Worm (Caenorhabditis elegans) whole organism, L2 larva: ENCODE data around the gene nhr-185.

Experiments
- C34F6.9 ChIP-seq: fragments of 150-350 bp; optimal IDR thresholded peaks from 2 replicates; lab custom pipeline; 2014; ENCODE audit warnings: missing biosample characterization, missing genetic modification characterization
- F13H6.1 ChIP-seq: sonication (generic microtip); optimal IDR thresholded peaks from 2 replicates; lab custom pipeline; 2016; ENCODE audit warnings: missing genetic modification characterization, missing compliant biosample characterization
- R02D3.7 ChIP-seq: fragments of 150-350 bp; optimal IDR thresholded peaks from 2 replicates; lab custom pipeline; 2014; ENCODE audit warnings: missing biosample characterization, missing genetic modification characterization
- Y55F3AM.14 ChIP-seq: fragments of 200-800 bp; sonication (Bioruptor generic); optimal IDR thresholded peaks from 2 replicates; lab custom pipeline; 2018; ENCODE audit warnings: mild to moderate bottlenecking, missing genetic modification characterization, missing compliant biosample characterization
- ZK546.5 ChIP-seq: sonication (generic microtip); optimal IDR thresholded peaks from 2 replicates; lab custom pipeline; 2017; ENCODE audit warnings: missing biosample characterization, missing genetic modification characterization
- alr-1 ChIP-seq: fragments of 150-350 bp; optimal IDR thresholded peaks from 2 replicates; lab custom pipeline; 2014; ENCODE audit warnings: missing biosample characterization, missing genetic modification characterization
- aly-2 ChIP-seq: fragments of 150-350 bp; optimal IDR thresholded peaks from 2 replicates; lab custom pipeline; 2014; ENCODE audit warnings: missing biosample characterization, missing genetic modification characterization
- blmp-1 ChIP-seq: sonication (generic microtip); optimal IDR thresholded peaks from 2 replicates; lab custom pipeline; 2017; ENCODE audit warnings: missing genetic modification characterization, mild to moderate bottlenecking, missing compliant biosample characterization, antibody characterized with exemption, moderate library complexity; ENCODE audit not compliant: insufficient read depth
- ceh-82 ChIP-seq: fragments of 150-350 bp; optimal IDR thresholded peaks from 2 replicates; lab custom pipeline; 2014; ENCODE audit warnings: missing biosample characterization, missing genetic modification characterization
- crh-2 ChIP-seq: sonication (generic microtip); optimal IDR thresholded peaks from 2 replicates; lab custom pipeline; 2017; ENCODE audit warnings: missing biosample characterization, missing genetic modification characterization
- dmd-4 ChIP-seq: sonication (generic microtip); optimal IDR thresholded peaks from 2 replicates; lab custom pipeline; 2017; ENCODE audit warnings: missing biosample characterization, missing genetic modification characterization
- egl-27 ChIP-seq: sonication (generic microtip); optimal IDR thresholded peaks from 3 replicates; lab custom pipeline; 2017; ENCODE audit warnings: missing biosample characterization, missing genetic modification reagents, missing genetic modification characterization
- elt-1 ChIP-seq: fragments of 150-350 bp; optimal IDR thresholded peaks from 2 replicates; lab custom pipeline; 2014; ENCODE audit warnings: missing biosample characterization, missing genetic modification characterization
- elt-3 ChIP-seq: sonication (generic microtip); optimal IDR thresholded peaks from 2 replicates; lab custom pipeline; 2017; ENCODE audit warnings: missing biosample characterization, missing genetic modification characterization
- fos-1 ChIP-seq: fragments of 150-350 bp; optimal IDR thresholded peaks from 2 replicates; lab custom pipeline; 2014; ENCODE audit warnings: missing biosample characterization, missing genetic modification characterization
- gmeb-1 ChIP-seq: fragments of 150-350 bp; optimal IDR thresholded peaks from 2 replicates; lab custom pipeline; 2014; ENCODE audit warnings: missing biosample characterization, missing genetic modification characterization
- lin-13 ChIP-seq: fragments of 150-350 bp; optimal IDR thresholded peaks from 2 replicates; lab custom pipeline; 2014; ENCODE audit warnings: missing biosample characterization, missing genetic modification reagents, missing genetic modification characterization
- lsy-2 ChIP-seq, 2 experiments: fragments of 150-350 bp in 1 of 2; sonication (generic microtip) in 1 of 2; optimal IDR thresholded peaks; 2 replicates each; lab custom pipeline; 2014 to 2017; ENCODE audit warnings: missing biosample characterization in 2 of 2, missing genetic modification characterization in 2 of 2
- mab-5 ChIP-seq: fragments of 150-350 bp; optimal IDR thresholded peaks from 2 replicates; lab custom pipeline; 2014; ENCODE audit warnings: missing biosample characterization, missing genetic modification characterization
- mbf-1 ChIP-seq: sonication (generic microtip); optimal IDR thresholded peaks from 2 replicates; lab custom pipeline; 2017; ENCODE audit warnings: missing biosample characterization, missing genetic modification characterization
- mdl-1 ChIP-seq, 2 experiments: fragments of 150-350 bp in 1 of 2; sonication (generic microtip) in 1 of 2; optimal IDR thresholded peaks; 2 replicates each; lab custom pipeline; 2017; ENCODE audit warnings: missing biosample characterization in 2 of 2, missing genetic modification characterization in 2 of 2
- nhr-10 ChIP-seq: sonication (generic microtip); optimal IDR thresholded peaks from 2 replicates; lab custom pipeline; 2017; ENCODE audit warnings: missing biosample characterization, missing genetic modification characterization
- nhr-11 ChIP-seq: fragments of 150-350 bp; optimal IDR thresholded peaks from 2 replicates; lab custom pipeline; 2014; ENCODE audit warnings: missing biosample characterization, missing genetic modification characterization
- nhr-129 ChIP-seq: fragments of 150-350 bp; optimal IDR thresholded peaks from 2 replicates; lab custom pipeline; 2014; ENCODE audit warnings: missing biosample characterization, missing genetic modification characterization
- nhr-21 ChIP-seq: fragments of 150-350 bp; optimal IDR thresholded peaks from 2 replicates; lab custom pipeline; 2014; ENCODE audit warnings: missing biosample characterization, missing genetic modification characterization
- nhr-237 ChIP-seq: fragments of 150-350 bp; optimal IDR thresholded peaks from 2 replicates; lab custom pipeline; 2014; ENCODE audit warnings: missing biosample characterization, missing genetic modification characterization
- nhr-25 ChIP-seq: fragments of 150-350 bp; sonication (generic microtip); optimal IDR thresholded peaks from 3 replicates; lab custom pipeline; 2014; ENCODE audit warnings: missing biosample characterization, missing genetic modification characterization
- nhr-6 ChIP-seq: fragments of 150-350 bp; optimal IDR thresholded peaks from 2 replicates; lab custom pipeline; 2014; ENCODE audit warnings: missing biosample characterization, missing genetic modification characterization
- nhr-77 ChIP-seq: fragments of 150-350 bp; optimal IDR thresholded peaks from 2 replicates; lab custom pipeline; 2014; ENCODE audit warnings: missing biosample characterization, missing genetic modification characterization
- peb-1 ChIP-seq: fragments of 150-350 bp; optimal IDR thresholded peaks from 2 replicates; lab custom pipeline; 2014; ENCODE audit warnings: missing biosample characterization, missing genetic modification characterization
- sem-4 ChIP-seq: fragments of 150-350 bp; optimal IDR thresholded peaks from 2 replicates; lab custom pipeline; 2014; ENCODE audit warnings: missing biosample characterization, missing genetic modification reagents, missing genetic modification characterization
- skn-1 ChIP-seq: sonication (generic microtip); optimal IDR thresholded peaks from 2 replicates; lab custom pipeline; 2017; ENCODE audit warnings: missing biosample characterization, missing genetic modification characterization
- sma-3 ChIP-seq: sonication (generic microtip); optimal IDR thresholded peaks from 2 replicates; lab custom pipeline; 2016; ENCODE audit warnings: missing genetic modification reagents, missing genetic modification characterization, missing compliant biosample characterization
- snpc-4 ChIP-seq: fragments of 150-350 bp; optimal IDR thresholded peaks from 2 replicates; lab custom pipeline; 2014; ENCODE audit warnings: missing biosample characterization, missing genetic modification characterization
- unc-55 ChIP-seq: fragments of 150-350 bp; sonication (generic microtip); optimal IDR thresholded peaks from 3 replicates; lab custom pipeline; 2014; ENCODE audit warnings: missing biosample characterization, missing genetic modification reagents, missing genetic modification characterization
- unc-62 ChIP-seq: fragments of 150-350 bp; optimal IDR thresholded peaks from 2 replicates; lab custom pipeline; 2014; ENCODE audit warnings: missing biosample characterization, missing genetic modification reagents, missing genetic modification characterization
- zag-1 ChIP-seq: fragments of 150-350 bp; optimal IDR thresholded peaks from 2 replicates; lab custom pipeline; 2014; ENCODE audit warnings: missing biosample characterization, missing genetic modification characterization
- ztf-1 ChIP-seq: fragments of 200-800 bp; sonication (Bioruptor generic); conservative IDR thresholded peaks from 2 replicates; pipeline ENCODE4 v1.3.6; 2022; ENCODE audit warnings: missing genetic modification characterization, missing compliant biosample characterization
- ztf-11 ChIP-seq: sonication (generic microtip); optimal IDR thresholded peaks from 2 replicates; lab custom pipeline; 2017; ENCODE audit warnings: missing biosample characterization, missing genetic modification characterization
- ztf-4 ChIP-seq: fragments of 150-350 bp; optimal IDR thresholded peaks from 2 replicates; lab custom pipeline; 2014; ENCODE audit warnings: missing biosample characterization, missing genetic modification characterization

The nhr-185 gene

ce11 chrV:3889113-3889512 is 41.9 kb upstream of the nhr-185 start, which contains the start of gene C17E7.13:
Gene C17E7.13, minus strand, starts transcription at chrV:3889288.
- TF ChIP-seq fos-1 = peak; percentile 59
- TF ChIP-seq unc-62 (GFP tag; lab: Kevin White, UChicago) = no peak

DNA sequence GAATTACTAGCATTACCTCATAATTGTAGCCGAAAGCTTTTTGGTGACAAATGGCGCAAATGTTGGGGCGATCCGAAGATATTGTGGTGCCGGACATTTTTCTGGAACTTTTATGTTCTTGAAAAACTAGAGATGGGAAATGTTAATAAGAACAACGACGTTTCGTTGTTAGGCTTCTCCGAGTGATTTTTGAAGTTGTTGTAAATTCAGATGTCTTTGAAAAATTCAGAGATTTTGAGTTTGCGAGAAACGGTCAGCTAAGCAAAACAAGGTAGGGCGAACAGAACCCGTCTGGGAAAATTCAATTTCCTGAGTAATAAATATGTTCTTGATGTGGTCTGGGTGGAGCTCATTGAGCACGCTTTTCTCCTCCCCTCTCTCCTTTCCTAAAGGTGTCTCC is 38.9 kb upstream of the nhr-185 start, which contains the start of gene nhr-124:
Gene nhr-124, minus strand, starts transcription at position 101 of the 400 bp plus-strand sequence.
- TF ChIP-seq elt-3 (tag; lab: Kevin White, UChicago) = no peak
- TF ChIP-seq ztf-1 (GFP tag; lab: Robert Waterston, UW) = no peak
- TF ChIP-seq sem-4 (tag; lab: Kevin White, UChicago) = no peak
- no peak for TF ChIP-seq lsy-2 (tag; optimal IDR thresholded peaks at IDR 0.05; lab: Kevin White, UChicago)
- no peak for TF ChIP-seq ZK546.5 (tag; lab: Kevin White, UChicago)
- TF ChIP-seq nhr-11 (tag; lab: Kevin White, UChicago) = no peak
- TF ChIP-seq fos-1 = no peak
- no peak for TF ChIP-seq dmd-4 (tag; lab: Kevin White, UChicago)
- no peak for TF ChIP-seq alr-1 (tag; lab: Kevin White, UChicago)
- no peak for TF ChIP-seq F13H6.1 (tag; lab: Kevin White, UChicago)
- TF ChIP-seq nhr-237 (tag; lab: Kevin White, UChicago) = no peak

- TF ChIP-seq lin-13 (GFP tag; lab: Kevin White, UChicago) (no peak), mdl-1 (tag; optimal IDR thresholded peaks at IDR 0.05; lab: Kevin White, UChicago) (no peak), zag-1 (tag; lab: Kevin White, UChicago) (no peak), blmp-1 (tag; lab: Kevin White, UChicago) (no peak), fos-1 (no peak), elt-1 (no peak), lsy-2 (tag; optimal IDR thresholded peaks at IDR 0.05; lab: Kevin White, UChicago) (no peak), ZK546.5 (tag; lab: Kevin White, UChicago) (no peak)
These were observed 37.4 kb upstream of the nhr-185 start for ce11 chrV:3884550-3884949.

DNA sequence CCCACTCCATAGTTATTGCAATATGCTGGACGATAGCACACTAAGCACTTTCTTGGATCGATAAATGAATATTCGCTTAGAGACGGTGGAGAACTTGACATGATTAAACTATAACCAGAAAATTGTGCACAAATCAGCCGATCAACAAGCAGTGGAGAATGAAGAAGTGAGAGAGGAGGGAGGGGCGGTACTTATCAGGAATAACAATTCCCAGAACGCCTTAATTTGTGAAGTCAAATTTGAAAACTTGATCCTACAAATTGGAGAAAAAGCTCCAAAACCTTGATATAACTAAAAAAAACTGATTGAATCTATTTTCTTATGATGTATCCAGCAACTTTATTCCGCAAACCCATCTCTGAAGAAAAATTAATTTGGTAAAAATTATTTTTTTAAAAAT is 31.1 kb upstream of the nhr-185 start, which contains the start of gene nhr-159:
Gene nhr-159, minus strand, starts transcription at position 101 of the 400 bp plus-strand sequence.
- TF ChIP-seq sma-3 = no peak
- TF ChIP-seq mdl-1 (tag; optimal IDR thresholded peaks at IDR 0.05; lab: Kevin White, UChicago) = no peak
- no peak for TF ChIP-seq ztf-1 (GFP tag; lab: Robert Waterston, UW)
- no peak for TF ChIP-seq mbf-1
- no peak for TF ChIP-seq blmp-1 (tag; lab: Kevin White, UChicago)
- no peak for TF ChIP-seq egl-27 (tag; lab: Kevin White, UChicago)
- TF ChIP-seq sem-4 (tag; lab: Kevin White, UChicago) = no peak

ce11 chrV:3877242-3877641 is 30.1 kb upstream of the nhr-185 start:
- TF ChIP-seq nhr-21 (tag; lab: Kevin White, UChicago) = peak; percentile 3
- TF ChIP-seq C34F6.9 (tag; lab: Kevin White, UChicago) = no peak

- TF ChIP-seq unc-55 = no peak
- TF ChIP-seq C34F6.9 (tag; lab: Kevin White, UChicago) = peak; percentile 1
- no peak for TF ChIP-seq elt-1
- TF ChIP-seq egl-27 (tag; lab: Kevin White, UChicago) = no peak
- no peak for TF ChIP-seq sem-4 (tag; lab: Kevin White, UChicago)
- TF ChIP-seq mab-5 (tag; lab: Kevin White, UChicago) = no peak
- no peak for TF ChIP-seq elt-3 (tag; lab: Kevin White, UChicago)
- no peak for TF ChIP-seq ztf-11
- TF ChIP-seq nhr-21 (tag; lab: Kevin White, UChicago) = peak; percentile 87
- no peak for TF ChIP-seq lin-13 (GFP tag; lab: Kevin White, UChicago)
- TF ChIP-seq ceh-82 (tag; lab: Kevin White, UChicago) = no peak
- TF ChIP-seq nhr-77 = no peak
- TF ChIP-seq Y55F3AM.14 (GFP tag; lab: Kevin White, UChicago) = no peak
- peak in 1 of 2 experiments; percentile 42 for TF ChIP-seq lsy-2 (tag; optimal IDR thresholded peaks at IDR 0.05; lab: Kevin White, UChicago)
- TF ChIP-seq fos-1 = no peak
- no peak for TF ChIP-seq unc-62 (GFP tag; lab: Kevin White, UChicago)
- TF ChIP-seq sma-3 = no peak
- TF ChIP-seq nhr-6 (tag; lab: Kevin White, UChicago) = no peak
- peak; percentile 35 for TF ChIP-seq ztf-4 (tag; lab: Kevin White, UChicago)
- TF ChIP-seq ZK546.5 (tag; lab: Kevin White, UChicago) = no peak
- no peak for TF ChIP-seq R02D3.7 (tag; lab: Kevin White, UChicago)
- no peak for TF ChIP-seq snpc-4 (tag; lab: Kevin White, UChicago)
- no peak for TF ChIP-seq nhr-10 (tag; lab: Kevin White, UChicago)
- no peak for TF ChIP-seq crh-2
- TF ChIP-seq nhr-129 = no peak
- no peak for TF ChIP-seq gmeb-1 (tag; lab: Kevin White, UChicago)
- no peak for TF ChIP-seq nhr-25 (tag; lab: Kevin White, UChicago)
- TF ChIP-seq aly-2 (tag; lab: Kevin White, UChicago) = no peak
- TF ChIP-seq peb-1 (tag; lab: Kevin White, UChicago) = no peak
- no peak for TF ChIP-seq skn-1
- TF ChIP-seq blmp-1 (tag; lab: Kevin White, UChicago) = no peak
- TF ChIP-seq dmd-4 (tag; lab: Kevin White, UChicago) = peak; percentile 54
These were observed 27.1 kb upstream of the nhr-185 start, which contains the start of gene nhr-158 for ce11 chrV:3874102-3874744. Gene nhr-158, minus strand, starts transcription at chrV:3874152.
